Worm (Caenorhabditis elegans) whole organism, L3 larva: ENCODE data around the gene Y71H2AM.3.

ENCODE experiments used
- R02D3.7 ChIP-seq: fragments of 150-350 bp; optimal IDR thresholded peaks from 2 replicates; lab custom pipeline; 2014; ENCODE audit warnings: missing biosample characterization, missing genetic modification characterization
- aly-2 ChIP-seq: fragments of 150-350 bp; optimal IDR thresholded peaks from 2 replicates; lab custom pipeline; 2014; ENCODE audit warnings: missing biosample characterization, missing genetic modification characterization
- ama-1 ChIP-seq: fragments of 150-350 bp; optimal IDR thresholded peaks from 2 replicates; lab custom pipeline; 2018
- ceh-16 ChIP-seq: sonication (generic microtip); optimal IDR thresholded peaks from 2 replicates; lab custom pipeline; 2017; ENCODE audit warnings: missing biosample characterization, missing genetic modification characterization
- ceh-28 ChIP-seq: fragments of 150-350 bp; optimal IDR thresholded peaks from 2 replicates; lab custom pipeline; 2014; ENCODE audit warnings: missing biosample characterization, missing genetic modification reagents, missing genetic modification characterization
- daf-12 ChIP-seq: fragments of 150-350 bp; optimal IDR thresholded peaks from 2 replicates; lab custom pipeline; 2014; ENCODE audit warnings: missing biosample characterization, missing genetic modification reagents, missing genetic modification characterization
- egl-27 ChIP-seq: sonication (generic microtip); optimal IDR thresholded peaks from 4 replicates; lab custom pipeline; 2017; ENCODE audit warnings: missing biosample characterization, missing genetic modification reagents, missing genetic modification characterization
- egl-5 ChIP-seq: fragments of 150-350 bp; optimal IDR thresholded peaks from 2 replicates; lab custom pipeline; 2017; ENCODE audit warnings: missing biosample characterization, missing genetic modification reagents, missing genetic modification characterization, inconsistent platforms
- elt-1 ChIP-seq: fragments of 150-350 bp; optimal IDR thresholded peaks from 2 replicates; lab custom pipeline; 2014; ENCODE audit warnings: missing biosample characterization, missing genetic modification characterization
- elt-2 ChIP-seq: sonication (generic microtip); optimal IDR thresholded peaks from 2 replicates; lab custom pipeline; 2016; ENCODE audit warnings: missing genetic modification reagents, mild to moderate bottlenecking, missing genetic modification characterization, missing compliant biosample characterization
- eor-1 ChIP-seq, 2 experiments: fragments of 150-350 bp; optimal IDR thresholded peaks; 2 replicates each; lab custom pipeline; 2014 to 2018; ENCODE audit warnings: missing biosample characterization in 2 of 2, missing genetic modification characterization in 2 of 2
- fkh-2 ChIP-seq: fragments of 150-350 bp; optimal IDR thresholded peaks from 2 replicates; lab custom pipeline; 2014; ENCODE audit warnings: missing biosample characterization, missing genetic modification reagents, missing genetic modification characterization
- fos-1 ChIP-seq: fragments of 150-350 bp; optimal IDR thresholded peaks from 2 replicates; lab custom pipeline; 2014; ENCODE audit warnings: missing biosample characterization, missing genetic modification characterization
- hmg-11 ChIP-seq: sonication (generic microtip); optimal IDR thresholded peaks from 2 replicates; lab custom pipeline; 2016; ENCODE audit warnings: missing genetic modification characterization, missing compliant biosample characterization
- jun-1 ChIP-seq: fragments of 150-350 bp; optimal IDR thresholded peaks from 2 replicates; lab custom pipeline; 2014; ENCODE audit warnings: missing biosample characterization, missing genetic modification reagents, missing genetic modification characterization
- lin-15B ChIP-seq: fragments of 150-350 bp; optimal IDR thresholded peaks from 2 replicates; lab custom pipeline; 2014; ENCODE audit warnings: missing biosample characterization, missing genetic modification characterization
- lin-39 ChIP-seq: fragments of 150-350 bp; optimal IDR thresholded peaks from 2 replicates; lab custom pipeline; 2018; ENCODE audit warnings: missing biosample characterization, missing genetic modification reagents, missing genetic modification characterization
- lsy-12 ChIP-seq: sonication (generic microtip); optimal IDR thresholded peaks from 2 replicates; lab custom pipeline; 2016; ENCODE audit warnings: mild to moderate bottlenecking, missing genetic modification characterization, missing compliant biosample characterization
- mdl-1 ChIP-seq: fragments of 150-350 bp; optimal IDR thresholded peaks from 2 replicates; lab custom pipeline; 2014; ENCODE audit warnings: missing biosample characterization, missing genetic modification characterization
- mml-1 ChIP-seq: fragments of 150-350 bp; sonication (generic microtip); optimal IDR thresholded peaks from 3 replicates; lab custom pipeline; 2014; ENCODE audit warnings: missing biosample characterization, missing genetic modification characterization
- nfya-1 ChIP-seq: sonication (generic microtip); optimal IDR thresholded peaks from 2 replicates; lab custom pipeline; 2017; ENCODE audit warnings: missing genetic modification characterization, mild to moderate bottlenecking, missing compliant biosample characterization, antibody characterized with exemption, moderate library complexity; ENCODE audit not compliant: insufficient read depth
- nhr-11 ChIP-seq: fragments of 150-350 bp; optimal IDR thresholded peaks from 2 replicates; lab custom pipeline; 2014; ENCODE audit warnings: missing biosample characterization, missing genetic modification characterization
- nhr-12 ChIP-seq: fragments of 150-350 bp; optimal IDR thresholded peaks from 2 replicates; lab custom pipeline; 2014; ENCODE audit warnings: missing biosample characterization, missing genetic modification characterization
- nhr-23 ChIP-seq: fragments of 150-350 bp; optimal IDR thresholded peaks from 2 replicates; lab custom pipeline; 2014; ENCODE audit warnings: missing biosample characterization, missing genetic modification reagents, missing genetic modification characterization
- nhr-237 ChIP-seq: fragments of 150-350 bp; optimal IDR thresholded peaks from 2 replicates; lab custom pipeline; 2014; ENCODE audit warnings: missing biosample characterization, missing genetic modification characterization
- nhr-25 ChIP-seq: sonication (generic microtip); optimal IDR thresholded peaks from 2 replicates; lab custom pipeline; 2017; ENCODE audit warnings: missing biosample characterization, missing genetic modification characterization
- nhr-28 ChIP-seq: fragments of 150-350 bp; optimal IDR thresholded peaks from 2 replicates; lab custom pipeline; 2014; ENCODE audit warnings: missing biosample characterization, missing genetic modification characterization
- nhr-43 ChIP-seq: sonication (generic microtip); optimal IDR thresholded peaks from 2 replicates; lab custom pipeline; 2016; ENCODE audit warnings: mild to moderate bottlenecking, missing genetic modification characterization, missing compliant biosample characterization; ENCODE audit not compliant: poor library complexity, severe bottlenecking
- nhr-67 ChIP-seq: fragments of 150-350 bp; optimal IDR thresholded peaks from 2 replicates; lab custom pipeline; 2014; ENCODE audit warnings: missing biosample characterization, missing genetic modification characterization
- nhr-76 ChIP-seq: fragments of 150-350 bp; sonication (generic microtip); optimal IDR thresholded peaks from 5 replicates; lab custom pipeline; 2014; ENCODE audit warnings: missing biosample characterization, missing genetic modification characterization
- nhr-77 ChIP-seq: fragments of 150-350 bp; optimal IDR thresholded peaks from 2 replicates; lab custom pipeline; 2014; ENCODE audit warnings: missing biosample characterization, missing genetic modification characterization
- pha-4 ChIP-seq: fragments of 150-350 bp; optimal IDR thresholded peaks from 2 replicates; lab custom pipeline; 2014; ENCODE audit warnings: missing biosample characterization, missing genetic modification reagents, missing genetic modification characterization
- pqm-1 ChIP-seq: fragments of 150-350 bp; optimal IDR thresholded peaks from 2 replicates; lab custom pipeline; 2017; ENCODE audit warnings: missing biosample characterization, missing genetic modification characterization, inconsistent platforms
- skn-1 ChIP-seq: fragments of 150-350 bp; optimal IDR thresholded peaks from 2 replicates; lab custom pipeline; 2014; ENCODE audit warnings: missing biosample characterization, missing genetic modification characterization
- snpc-4 ChIP-seq: fragments of 150-350 bp; optimal IDR thresholded peaks from 2 replicates; lab custom pipeline; 2014; ENCODE audit warnings: missing biosample characterization, missing genetic modification characterization
- zag-1 ChIP-seq: fragments of 150-350 bp; optimal IDR thresholded peaks from 2 replicates; lab custom pipeline; 2014; ENCODE audit warnings: missing biosample characterization, missing genetic modification characterization
- ztf-4 ChIP-seq: fragments of 150-350 bp; optimal IDR thresholded peaks from 2 replicates; lab custom pipeline; 2014; ENCODE audit warnings: missing biosample characterization, missing genetic modification characterization

The Y71H2AM.3 gene

DNA sequence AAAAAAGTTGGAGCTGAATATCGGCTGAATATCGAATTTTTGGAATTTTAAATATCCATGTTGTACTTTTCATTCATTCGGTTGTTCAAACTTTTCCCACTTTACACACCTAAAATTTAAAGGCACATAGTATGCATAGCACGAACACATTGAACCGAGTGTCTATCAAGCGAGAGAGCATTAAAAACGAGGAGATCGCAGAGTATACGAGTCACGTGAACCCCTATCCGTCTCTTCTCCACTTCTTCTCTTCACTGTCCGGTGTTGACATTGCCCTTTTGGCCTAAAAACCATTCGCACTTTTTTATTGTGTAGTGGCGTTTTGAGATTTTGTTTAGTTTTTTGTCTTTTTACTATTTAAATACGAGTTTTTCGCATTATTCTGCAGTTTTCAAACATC, 769 bp upstream of the Y71H2AM.3 start:
- TF ChIP-seq pqm-1 (tag; lab: Kevin White, UChicago) = peak; percentile 20
- TF ChIP-seq nfya-1 (tag; lab: Kevin White, UChicago) = peak; percentile 72
- TF ChIP-seq egl-27 (tag; lab: Kevin White, UChicago) = no peak
- TF ChIP-seq snpc-4 = peak; percentile 42
- no peak for TF ChIP-seq ceh-16 (tag; lab: Kevin White, UChicago)
- no peak for TF ChIP-seq daf-12 (tag; lab: Kevin White, UChicago)
- TF ChIP-seq mdl-1 (tag; lab: Kevin White, UChicago) = no peak
- no peak for TF ChIP-seq aly-2 (tag; lab: Kevin White, UChicago)
- no peak for TF ChIP-seq ama-1
- TF ChIP-seq fos-1 = no peak
- TF ChIP-seq fkh-2 (tag; lab: Kevin White, UChicago) = peak; percentile 45
- TF ChIP-seq skn-1 = no peak
- TF ChIP-seq nhr-76 (tag; lab: Kevin White, UChicago) = no peak
- TF ChIP-seq nhr-43 (tag; lab: Kevin White, UChicago) = peak; percentile 15
- no peak for TF ChIP-seq R02D3.7
- TF ChIP-seq lsy-12 (tag; lab: Kevin White, UChicago) = no peak
- TF ChIP-seq nhr-67 (tag; lab: Kevin White, UChicago) = no peak
- TF ChIP-seq hmg-11 (tag; lab: Kevin White, UChicago) = peak; percentile 6
- no peak for TF ChIP-seq eor-1 (tag; optimal IDR thresholded peaks at IDR 0.05; lab: Kevin White, UChicago)
- no peak for TF ChIP-seq nhr-237 (tag; lab: Kevin White, UChicago)
- no peak for TF ChIP-seq nhr-12 (tag; lab: Kevin White, UChicago)
- no peak for TF ChIP-seq ztf-4 (tag; lab: Kevin White, UChicago)
- TF ChIP-seq nhr-28 (tag; lab: Kevin White, UChicago) = no peak
- no peak for TF ChIP-seq egl-5 (tag; lab: Kevin White, UChicago)
- TF ChIP-seq lin-15B = peak; percentile 63
- peak; percentile 81 for TF ChIP-seq nhr-23
- TF ChIP-seq elt-2 = peak; percentile 18
- no peak for TF ChIP-seq mml-1 (tag; lab: Kevin White, UChicago)
- TF ChIP-seq pha-4 = peak; percentile 96
- peak; percentile 61 for TF ChIP-seq nhr-25 (tag; lab: Kevin White, UChicago)
- no peak for TF ChIP-seq nhr-11 (tag; lab: Kevin White, UChicago)
- TF ChIP-seq elt-1 = no peak
- no peak for TF ChIP-seq nhr-77 (tag; lab: Kevin White, UChicago)
- TF ChIP-seq jun-1 = no peak

DNA sequence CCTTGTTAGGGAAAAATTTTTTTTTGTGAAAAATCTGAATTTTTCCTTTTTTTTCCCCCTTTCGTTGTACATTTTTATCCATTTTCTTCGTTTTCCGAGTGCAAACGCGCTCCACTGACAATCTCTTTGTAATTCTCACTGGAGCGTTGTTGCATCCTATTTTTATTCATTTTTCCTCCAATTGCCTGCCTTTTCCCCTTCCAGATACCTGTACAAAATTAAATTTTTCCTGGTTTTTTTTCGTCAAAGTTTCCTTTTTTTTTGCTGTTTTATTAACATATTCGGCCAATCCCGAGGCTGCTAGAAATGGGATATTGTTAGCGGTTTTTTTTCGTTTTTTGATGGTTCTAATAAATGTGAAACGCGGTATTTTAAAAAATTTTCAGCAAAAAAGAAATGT, 6.2 kb downstream of the Y71H2AM.3 start:
- no peak for TF ChIP-seq lin-15B
- peak; percentile 3 for TF ChIP-seq elt-2
- no peak for TF ChIP-seq jun-1
- no peak for TF ChIP-seq nhr-23
- no peak for TF ChIP-seq zag-1 (tag; lab: Kevin White, UChicago)
- no peak for TF ChIP-seq egl-5 (tag; lab: Kevin White, UChicago)
- TF ChIP-seq pqm-1 (tag; lab: Kevin White, UChicago) = no peak
- TF ChIP-seq fkh-2 (tag; lab: Kevin White, UChicago) = no peak
- TF ChIP-seq snpc-4 = no peak
- TF ChIP-seq hmg-11 (tag; lab: Kevin White, UChicago) = no peak
- TF ChIP-seq aly-2 (tag; lab: Kevin White, UChicago) = peak; percentile 38
- no peak for TF ChIP-seq daf-12 (tag; lab: Kevin White, UChicago)
- peak; percentile 14 for TF ChIP-seq nhr-43 (tag; lab: Kevin White, UChicago)

DNA sequence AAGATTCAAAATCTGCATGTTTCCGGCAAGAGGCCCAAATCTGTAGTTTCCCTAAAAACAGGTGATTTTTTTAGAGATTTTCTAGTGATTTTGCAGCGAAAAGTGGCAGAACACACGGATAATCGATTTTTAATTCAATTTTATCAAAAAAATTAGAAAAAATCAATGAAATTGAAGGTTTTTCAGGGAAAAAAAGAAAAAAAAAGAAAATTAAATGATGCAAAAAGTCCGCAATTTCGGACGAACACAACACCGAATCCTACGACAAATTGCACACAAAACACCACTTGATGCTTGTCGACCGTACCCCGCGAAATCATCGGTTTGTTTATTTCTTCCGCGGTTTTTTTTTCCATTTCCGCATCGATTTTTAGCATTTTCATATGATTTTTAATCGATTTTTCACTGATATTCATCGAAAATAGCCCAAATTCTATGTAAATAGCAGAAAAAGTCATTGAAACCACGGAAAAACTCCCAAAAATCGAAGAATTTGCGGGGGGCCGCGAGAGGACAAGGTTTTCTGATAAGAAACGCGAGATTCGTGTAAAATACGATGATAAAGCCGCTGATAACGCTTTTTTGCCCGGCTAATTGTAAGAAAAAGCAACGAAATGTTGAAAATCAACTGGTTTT, 9.8 kb downstream of the Y71H2AM.3 start, which contains the start of gene tufm-1:
TSS of gene tufm-1 (minus strand) at position 51 of the 636 bp plus-strand sequence.
- peak; percentile 61 for TF ChIP-seq hmg-11 (tag; lab: Kevin White, UChicago)
- peak; percentile 36 for TF ChIP-seq ceh-28 (tag; lab: Kevin White, UChicago)
- peak; percentile 74 for TF ChIP-seq pha-4
- peak; percentile 90 for TF ChIP-seq nfya-1 (tag; lab: Kevin White, UChicago)
- peak; percentile 18 for TF ChIP-seq lin-39 (tag; lab: Kevin White, UChicago)
- no peak for TF ChIP-seq aly-2 (tag; lab: Kevin White, UChicago)
- peak; percentile 23 for TF ChIP-seq skn-1
- no peak for TF ChIP-seq pqm-1 (tag; lab: Kevin White, UChicago)
- peak; percentile 76 for TF ChIP-seq lin-15B
- TF ChIP-seq fkh-2 (tag; lab: Kevin White, UChicago) = no peak
- no peak for TF ChIP-seq zag-1 (tag; lab: Kevin White, UChicago)
- peak; percentile 37 for TF ChIP-seq egl-5 (tag; lab: Kevin White, UChicago)
- peak; percentile 48 for TF ChIP-seq elt-2
